Worm (Caenorhabditis elegans) whole organism, L4 larva: Measurements from ENCODE around the gene athp-1.

Source experiments
- F10B5.3 ChIP-seq: sonication (generic microtip); optimal IDR thresholded peaks from 2 replicates; lab custom pipeline; 2016; ENCODE audit warnings: mild to moderate bottlenecking, missing genetic modification characterization, missing compliant biosample characterization
- F44E2.7 ChIP-seq: fragments of 200-800 bp; sonication (Bioruptor generic); IDR thresholded peaks from 2 replicates; pipeline ENCODE4 v2.1.2; 2022; ENCODE audit warnings: missing genetic modification characterization, missing compliant biosample characterization
- F49E8.2 ChIP-seq: sonication (generic microtip); optimal IDR thresholded peaks from 2 replicates; lab custom pipeline; 2016; ENCODE audit warnings: missing compliant biosample characterization, mild to moderate bottlenecking, missing genetic modification characterization, borderline replicate concordance
- T20F7.1 ChIP-seq: fragments of 200-800 bp; sonication (Bioruptor generic); optimal IDR thresholded peaks from 2 replicates; lab custom pipeline; 2018; ENCODE audit warnings: mild to moderate bottlenecking, missing genetic modification characterization, missing compliant biosample characterization
- aha-1 ChIP-seq: fragments of 150-350 bp; peaks from one replicate; lab custom pipeline; 2014; ENCODE audit warnings: missing biosample characterization, missing genetic modification characterization
- ceh-82 ChIP-seq: sonication (generic microtip); optimal IDR thresholded peaks from 2 replicates; lab custom pipeline; 2017; ENCODE audit warnings: missing biosample characterization, missing genetic modification characterization
- daf-12 ChIP-seq: fragments of 150-350 bp; optimal IDR thresholded peaks from 2 replicates; lab custom pipeline; 2014; ENCODE audit warnings: missing biosample characterization, missing genetic modification reagents, missing genetic modification characterization
- dpl-1 ChIP-seq: fragments of 150-350 bp; optimal IDR thresholded peaks from 2 replicates; lab custom pipeline; 2014; ENCODE audit warnings: missing biosample characterization, missing genetic modification reagents, missing genetic modification characterization
- dve-1 ChIP-seq: sonication (generic microtip); optimal IDR thresholded peaks from 2 replicates; lab custom pipeline; 2017; ENCODE audit warnings: antibody characterized with exemption, mild to moderate bottlenecking, missing genetic modification characterization, missing compliant biosample characterization; ENCODE audit not compliant: insufficient read depth
- hlh-30 ChIP-seq: sonication (generic microtip); optimal IDR thresholded peaks from 2 replicates; lab custom pipeline; 2017; ENCODE audit warnings: antibody characterized with exemption, mild to moderate bottlenecking, missing genetic modification characterization, missing compliant biosample characterization; ENCODE audit not compliant: insufficient read depth
- jun-1 ChIP-seq: fragments of 150-350 bp; optimal IDR thresholded peaks from 2 replicates; lab custom pipeline; 2014; ENCODE audit warnings: missing biosample characterization, missing genetic modification reagents, missing genetic modification characterization
- lin-15B ChIP-seq: fragments of 150-350 bp; sonication (generic microtip); optimal IDR thresholded peaks from 3 replicates; lab custom pipeline; 2014; ENCODE audit warnings: missing biosample characterization, missing genetic modification characterization
- lin-29 ChIP-seq: fragments of 200-800 bp; sonication (Bioruptor generic); IDR thresholded peaks from 2 replicates; pipeline ENCODE4 v1.3.6; 2022; ENCODE audit warnings: missing genetic modification reagents, missing genetic modification characterization, missing compliant biosample characterization
- lin-38 ChIP-seq: fragments of 200-800 bp; sonication (Bioruptor generic); IDR thresholded peaks from 2 replicates; pipeline ENCODE4 v1.3.6; 2022; ENCODE audit warnings: missing genetic modification reagents, missing genetic modification characterization, missing compliant biosample characterization
- lsy-2 ChIP-seq, 2 experiments: fragments of 150-350 bp in 1 of 2; sonication (generic microtip) in 1 of 2; optimal IDR thresholded peaks; 2 replicates each; lab custom pipeline; 2014 to 2017; ENCODE audit warnings: missing biosample characterization in 2 of 2, missing genetic modification characterization in 2 of 2
- madf-9 ChIP-seq: fragments of 200-800 bp; sonication (Bioruptor generic); conservative IDR thresholded peaks from 2 replicates; pipeline ENCODE4 v1.3.6; 2022; ENCODE audit warnings: missing genetic modification reagents, missing genetic modification characterization, missing compliant biosample characterization
- mdt-29 ChIP-seq: fragments of 200-800 bp; sonication (Bioruptor generic); IDR thresholded peaks from 2 replicates; pipeline ENCODE4 v1.3.6; 2022; ENCODE audit warnings: missing genetic modification reagents, missing genetic modification characterization, missing compliant biosample characterization
- mep-1 ChIP-seq: fragments of 150-350 bp; sonication (generic microtip); optimal IDR thresholded peaks from 3 replicates; lab custom pipeline; 2014; ENCODE audit warnings: missing biosample characterization, missing genetic modification characterization
- mes-2 ChIP-seq: sonication (generic microtip); optimal IDR thresholded peaks from 2 replicates; lab custom pipeline; 2016; ENCODE audit warnings: missing genotype, mild to moderate bottlenecking, missing genetic modification characterization, missing compliant biosample characterization; ENCODE audit not compliant: poor library complexity, severe bottlenecking
- mxl-2 ChIP-seq: fragments of 200-800 bp; sonication (Bioruptor generic); conservative IDR thresholded peaks from 2 replicates; pipeline ENCODE4 v1.3.6; 2022; ENCODE audit warnings: missing genetic modification reagents, missing genetic modification characterization, missing compliant biosample characterization
- nhr-11 ChIP-seq: fragments of 150-350 bp; optimal IDR thresholded peaks from 2 replicates; lab custom pipeline; 2014; ENCODE audit warnings: missing biosample characterization, missing genetic modification characterization
- nhr-48 ChIP-seq: sonication (generic microtip); optimal IDR thresholded peaks from 2 replicates; lab custom pipeline; 2016; ENCODE audit warnings: mild to moderate bottlenecking, missing genetic modification characterization, missing compliant biosample characterization
- nhr-77 ChIP-seq: fragments of 150-350 bp; optimal IDR thresholded peaks from 2 replicates; lab custom pipeline; 2014; ENCODE audit warnings: missing biosample characterization, missing genetic modification characterization
- pha-4 ChIP-seq, 2 experiments: fragments of 150-350 bp in 1 of 2; fragments of 200-800 bp in 1 of 2; sonication (Bioruptor generic) in 1 of 2; IDR thresholded peaks in 1 of 2; optimal IDR thresholded peaks in 1 of 2; 2 replicates each; pipeline versions ENCODE4 v1.3.6 to Lab custom; 2014 to 2022; ENCODE audit warnings: missing genetic modification characterization in 2 of 2, missing genetic modification reagents in 2 of 2, missing biosample characterization in 1 of 2, missing compliant biosample characterization in 1 of 2
- rbr-2 ChIP-seq: sonication (generic microtip); optimal IDR thresholded peaks from 2 replicates; lab custom pipeline; 2016; ENCODE audit warnings: missing genotype, missing genetic modification characterization, missing compliant biosample characterization
- set-16 ChIP-seq: fragments of 200-800 bp; sonication (Bioruptor generic); IDR thresholded peaks from 2 replicates; pipeline ENCODE4 v1.3.6; 2022; ENCODE audit warnings: missing genetic modification reagents, missing genetic modification characterization, missing compliant biosample characterization
- skn-1 ChIP-seq: fragments of 150-350 bp; optimal IDR thresholded peaks from 2 replicates; lab custom pipeline; 2014; ENCODE audit warnings: missing biosample characterization, missing genetic modification characterization
- snpc-4 ChIP-seq: fragments of 150-350 bp; optimal IDR thresholded peaks from 2 replicates; lab custom pipeline; 2014; ENCODE audit warnings: missing biosample characterization, missing genetic modification characterization
- spr-1 ChIP-seq: sonication (generic microtip); optimal IDR thresholded peaks from 2 replicates; lab custom pipeline; 2016; ENCODE audit warnings: mild to moderate bottlenecking, missing genetic modification characterization, missing compliant biosample characterization
- unc-130 ChIP-seq: sonication (generic microtip); optimal IDR thresholded peaks from 2 replicates; lab custom pipeline; 2016; ENCODE audit warnings: missing genetic modification reagents, missing genetic modification characterization, missing compliant biosample characterization
- unc-62 ChIP-seq, 3 experiments: fragments of 150-350 bp in 1 of 3; sonication (generic microtip); optimal IDR thresholded peaks in 2 of 3; peaks in 1 of 3; 1 replicate in 1 of 3; 2 replicates in 2 of 3; lab custom pipeline; 2014 to 2017; ENCODE audit warnings: missing biosample characterization in 3 of 3, missing genetic modification characterization in 3 of 3, missing genetic modification reagents in 3 of 3, missing genotype in 1 of 3
- ztf-11 ChIP-seq: fragments of 150-350 bp; optimal IDR thresholded peaks from 2 replicates; lab custom pipeline; 2014; ENCODE audit warnings: missing biosample characterization, missing genetic modification characterization
- ztf-7 ChIP-seq: fragments of 150-350 bp; optimal IDR thresholded peaks from 2 replicates; lab custom pipeline; 2014; ENCODE audit warnings: missing biosample characterization, missing genetic modification characterization

The athp-1 gene

DNA sequence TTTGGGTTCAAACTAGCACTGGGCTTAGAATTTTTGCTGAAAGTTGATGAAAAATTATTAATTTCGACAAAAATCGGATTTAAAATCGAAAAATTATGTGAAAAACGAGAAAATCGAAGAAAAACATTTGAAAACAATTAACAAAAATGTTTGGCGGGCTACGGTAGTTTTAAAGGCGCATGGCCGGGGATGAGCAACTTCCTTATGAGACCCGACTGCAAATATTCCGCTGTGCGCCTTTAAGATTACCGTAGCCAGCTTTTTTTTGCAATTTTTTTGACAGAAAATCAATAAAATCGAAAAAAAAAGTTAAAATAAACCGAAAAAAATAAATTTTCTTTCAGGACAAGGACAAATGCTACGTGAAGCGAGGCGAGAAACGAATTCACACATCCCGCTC is 4.0 kb upstream of the athp-1 start (continued):
- TF ChIP-seq nhr-48 = no peak
- TF ChIP-seq unc-62 (GFP tag; optimal IDR thresholded peaks at IDR 0.05 in 1 of 2; lab: Kevin White, UChicago) = no peak
- no peak for TF ChIP-seq unc-62 (tag; optimal IDR thresholded peaks at IDR 0.05; lab: Kevin White, UChicago)
- no peak for TF ChIP-seq hlh-30 (tag; lab: Kevin White, UChicago)
- TF ChIP-seq F49E8.2 (tag; lab: Kevin White, UChicago) = peak; percentile 86
- no peak for TF ChIP-seq snpc-4 (tag; lab: Kevin White, UChicago)
- TF ChIP-seq lin-29 (GFP tag; lab: Robert Waterston, UW) = no peak
- TF ChIP-seq mes-2 (tag; lab: Kevin White, UChicago) = peak; percentile 14
- TF ChIP-seq F10B5.3 (tag; lab: Kevin White, UChicago) = no peak
- no peak for TF ChIP-seq mxl-2 (GFP tag; lab: Robert Waterston, UW)
- no peak for TF ChIP-seq set-16 (GFP tag; lab: Robert Waterston, UW)

DNA sequence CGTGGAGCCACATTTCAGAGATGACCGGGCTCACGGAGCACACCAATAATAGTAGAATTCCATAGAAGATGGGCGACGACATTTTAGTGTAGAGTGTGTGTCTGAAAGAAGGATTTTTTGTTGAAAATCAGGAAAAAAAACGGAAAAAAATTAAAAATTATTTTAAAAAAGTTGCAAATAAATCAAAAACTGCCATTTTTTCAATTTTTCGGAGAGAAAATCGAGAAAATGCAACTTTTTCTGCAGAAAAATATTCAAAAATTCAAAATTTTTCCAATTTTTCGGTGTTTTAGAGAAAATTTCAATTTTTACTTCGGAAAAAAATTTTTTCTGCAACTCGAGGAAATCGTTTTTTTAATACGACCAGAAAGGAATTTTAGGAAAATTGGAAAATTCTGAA is 1.5 kb upstream of the athp-1 start, which contains the start of gene C44B9.3:
C44B9.3 (minus strand) TSS at position 101 of the 400 bp plus-strand sequence.
- no peak for TF ChIP-seq ztf-11 (tag; lab: Kevin White, UChicago)
- no peak for TF ChIP-seq F44E2.7

DNA sequence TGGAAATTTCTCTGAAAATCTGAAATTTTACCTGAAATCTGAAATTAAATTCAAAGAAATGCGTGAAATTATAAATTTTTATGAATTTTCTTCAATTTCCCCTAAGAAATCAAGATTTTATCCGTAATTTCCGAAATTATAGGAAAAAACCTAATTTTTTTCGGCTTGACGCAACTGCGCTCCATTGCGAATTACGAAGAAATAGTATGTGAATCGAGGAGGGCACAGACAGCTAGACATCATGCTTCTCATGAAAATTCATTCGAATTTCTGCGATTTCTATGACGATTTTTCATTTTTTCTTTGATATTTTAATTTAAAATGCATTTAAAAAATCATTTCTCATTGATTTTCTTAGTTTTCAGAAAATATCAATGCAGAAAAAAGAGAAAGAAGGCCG is 430 bp downstream of the athp-1 start:
- TF ChIP-seq lin-15B (tag; lab: Kevin White, UChicago) = peak; percentile 21
- no peak for TF ChIP-seq unc-130 (GFP tag; lab: Kevin White, UChicago)
- TF ChIP-seq madf-9 (GFP tag; lab: Robert Waterston, UW) = no peak
- peak; percentile 24 for TF ChIP-seq nhr-11
- peak; percentile 53 for TF ChIP-seq dve-1 (tag; lab: Kevin White, UChicago)
- TF ChIP-seq hlh-30 (tag; lab: Kevin White, UChicago) = peak; percentile 51
- TF ChIP-seq rbr-2 (tag; lab: Kevin White, UChicago) = peak; percentile 8
- TF ChIP-seq pha-4 (GFP tag; IDR thresholded peaks at IDR 0.05; lab: Robert Waterston, UW) = no peak
- TF ChIP-seq pha-4 (tag; optimal IDR thresholded peaks at IDR 0.05; lab: Kevin White, UChicago) = peak; percentile 9
- TF ChIP-seq daf-12 = no peak
- TF ChIP-seq lsy-2 (tag; optimal IDR thresholded peaks at IDR 0.05; lab: Kevin White, UChicago) = peak in 1 of 2 experiments; percentile 82
- TF ChIP-seq nhr-77 (tag; lab: Kevin White, UChicago) = peak; percentile 38
- TF ChIP-seq ztf-7 (tag; lab: Kevin White, UChicago) = peak; percentile 42
- TF ChIP-seq mep-1 (tag; lab: Kevin White, UChicago) = peak; percentile 55
- no peak for TF ChIP-seq ceh-82 (tag; lab: Kevin White, UChicago)
- TF ChIP-seq unc-62 (GFP tag; optimal IDR thresholded peaks at IDR 0.05 in 1 of 2; lab: Kevin White, UChicago) = peak in 1 of 2 experiments; percentile 24
- no peak for TF ChIP-seq unc-62 (tag; optimal IDR thresholded peaks at IDR 0.05; lab: Kevin White, UChicago)
- TF ChIP-seq dpl-1 (GFP tag; lab: Kevin White, UChicago) = peak; percentile 67
- no peak for TF ChIP-seq lin-29 (GFP tag; lab: Robert Waterston, UW)
- TF ChIP-seq lin-38 (GFP tag; lab: Robert Waterston, UW) = peak; percentile 98
- no peak for TF ChIP-seq skn-1 (tag; lab: Kevin White, UChicago)

DNA sequence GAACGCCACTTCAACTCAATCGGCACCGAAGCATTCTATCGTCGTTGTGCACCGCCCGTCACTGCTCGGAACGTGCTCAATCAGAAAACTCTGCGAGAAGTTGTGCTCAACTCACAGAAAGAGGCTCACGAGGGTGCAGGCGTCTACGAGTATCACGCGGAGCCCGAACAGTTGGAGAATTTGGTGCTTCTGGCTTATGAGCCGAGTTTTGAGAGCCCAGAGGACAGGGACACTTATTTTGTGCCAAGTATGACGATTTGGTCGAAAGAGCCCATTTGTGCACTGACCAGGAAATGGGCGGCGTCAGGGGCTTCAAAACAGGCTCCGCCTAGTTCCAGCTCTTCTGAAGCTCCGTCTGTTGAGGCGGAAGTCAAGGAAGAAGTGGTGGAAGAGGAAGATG is 7.3 kb downstream of the athp-1 start:
- TF ChIP-seq aha-1 (tag; lab: Kevin White, UChicago) (peak; percentile 93), set-16 (GFP tag; lab: Robert Waterston, UW) (peak; percentile 45), mdt-29 (GFP tag; lab: Robert Waterston, UW) (no peak), T20F7.1 (GFP tag; lab: Kevin White, UChicago) (no peak), jun-1 (tag; lab: Kevin White, UChicago) (no peak), spr-1 (tag; lab: Kevin White, UChicago) (no peak)
